Worm (Caenorhabditis elegans) whole organism, L1 larva: Measurements from ENCODE around the gene F46E10.3.
A peak's percentile ranks its signal among the peaks of the same experiment; 100 is the strongest.

ENCODE experiments used
- C16A3.4 ChIP-seq: fragments of 150-350 bp; optimal IDR thresholded peaks from 2 replicates; lab custom pipeline; 2014; ENCODE audit warnings: missing biosample characterization, missing genetic modification characterization
- F16B12.6 ChIP-seq: fragments of 150-350 bp; optimal IDR thresholded peaks from 2 replicates; lab custom pipeline; 2014; ENCODE audit warnings: missing biosample characterization, missing genetic modification characterization
- aha-1 ChIP-seq: fragments of 150-350 bp; optimal IDR thresholded peaks from 2 replicates; lab custom pipeline; 2014; ENCODE audit warnings: missing biosample characterization, missing genetic modification characterization
- aly-2 ChIP-seq: fragments of 150-350 bp; optimal IDR thresholded peaks from 2 replicates; lab custom pipeline; 2014; ENCODE audit warnings: missing biosample characterization, missing genetic modification characterization
- blmp-1 ChIP-seq: fragments of 150-350 bp; optimal IDR thresholded peaks from 2 replicates; lab custom pipeline; 2014; ENCODE audit warnings: missing biosample characterization, missing genetic modification characterization
- ceh-82 ChIP-seq, 3 experiments: fragments of 150-350 bp in 1 of 3; sonication (generic microtip) in 2 of 3; optimal IDR thresholded peaks; 2 replicates each; lab custom pipeline; 2014 to 2017; ENCODE audit warnings: missing biosample characterization in 3 of 3, missing genetic modification characterization in 3 of 3
- dpl-1 ChIP-seq, 3 experiments: fragments of 150-350 bp in 2 of 3; sonication (generic microtip) in 1 of 3; optimal IDR thresholded peaks; 2 replicates each; lab custom pipeline; 2014 to 2017; ENCODE audit warnings: missing biosample characterization in 3 of 3, missing genetic modification characterization in 3 of 3, missing genetic modification reagents in 3 of 3
- egl-13 ChIP-seq: sonication (generic microtip); optimal IDR thresholded peaks from 2 replicates; lab custom pipeline; 2016; ENCODE audit warnings: missing genotype, missing genetic modification reagents, missing genetic modification characterization, missing compliant biosample characterization
- elt-2 ChIP-seq: sonication (generic microtip); optimal IDR thresholded peaks from 2 replicates; lab custom pipeline; 2016; ENCODE audit warnings: missing genetic modification characterization, mild to moderate bottlenecking, inconsistent platforms, missing compliant biosample characterization, missing genetic modification reagents
- elt-3 ChIP-seq, 6 experiments: fragments of 150-350 bp in 1 of 6; sonication (generic microtip); optimal IDR thresholded peaks; 2 replicates each; lab custom pipeline; 2017 to 2018; ENCODE audit warnings: missing biosample characterization in 6 of 6, missing genetic modification characterization in 6 of 6, inconsistent platforms in 1 of 6
- ets-5 ChIP-seq: fragments of 200-800 bp; sonication (Bioruptor generic); IDR thresholded peaks from 2 replicates; pipeline ENCODE4 v1.3.6; 2022; ENCODE audit warnings: missing genetic modification characterization, missing compliant biosample characterization
- fkh-10 ChIP-seq: sonication (generic microtip); optimal IDR thresholded peaks from 2 replicates; lab custom pipeline; 2017; ENCODE audit warnings: missing biosample characterization, missing genetic modification reagents, missing genetic modification characterization
- fkh-4 ChIP-seq: sonication (generic microtip); optimal IDR thresholded peaks from 2 replicates; lab custom pipeline; 2016; ENCODE audit warnings: missing compliant biosample characterization, missing genetic modification characterization, borderline replicate concordance
- fkh-8 ChIP-seq: sonication (generic microtip); optimal IDR thresholded peaks from 2 replicates; lab custom pipeline; 2016; ENCODE audit warnings: mild to moderate bottlenecking, missing genetic modification characterization, missing compliant biosample characterization
- fos-1 ChIP-seq: fragments of 150-350 bp; optimal IDR thresholded peaks from 2 replicates; lab custom pipeline; 2014; ENCODE audit warnings: missing biosample characterization, missing genetic modification characterization
- grh-1 ChIP-seq: fragments of 200-800 bp; sonication (Bioruptor generic); IDR thresholded peaks from 2 replicates; pipeline ENCODE4 v1.3.6; 2022; ENCODE audit warnings: missing genetic modification reagents, missing genetic modification characterization, missing compliant biosample characterization
- hpl-2 ChIP-seq: fragments of 150-350 bp; optimal IDR thresholded peaks from 2 replicates; lab custom pipeline; 2014; ENCODE audit warnings: missing biosample characterization, missing genetic modification reagents, missing genetic modification characterization
- jun-1 ChIP-seq: fragments of 150-350 bp; optimal IDR thresholded peaks from 2 replicates; lab custom pipeline; 2014; ENCODE audit warnings: missing biosample characterization, missing genetic modification reagents, missing genetic modification characterization
- lin-15B ChIP-seq: fragments of 150-350 bp; sonication (generic microtip); optimal IDR thresholded peaks from 3 replicates; lab custom pipeline; 2014; ENCODE audit warnings: missing biosample characterization, missing genetic modification characterization
- lin-35 ChIP-seq, 2 experiments: fragments of 150-350 bp; optimal IDR thresholded peaks; 2 replicates each; lab custom pipeline; 2014; ENCODE audit warnings: missing biosample characterization in 2 of 2, missing genetic modification characterization in 2 of 2, missing genetic modification reagents in 2 of 2
- lsy-2 ChIP-seq, 2 experiments: fragments of 150-350 bp; optimal IDR thresholded peaks; 2 replicates each; lab custom pipeline; 2014; ENCODE audit warnings: missing biosample characterization in 2 of 2, missing genetic modification characterization in 2 of 2
- mep-1 ChIP-seq: fragments of 150-350 bp; optimal IDR thresholded peaks from 2 replicates; lab custom pipeline; 2014; ENCODE audit warnings: missing biosample characterization, missing genetic modification characterization
- nhr-11 ChIP-seq: fragments of 150-350 bp; optimal IDR thresholded peaks from 2 replicates; lab custom pipeline; 2014; ENCODE audit warnings: missing biosample characterization, missing genetic modification characterization
- nhr-20 ChIP-seq: sonication (generic microtip); optimal IDR thresholded peaks from 2 replicates; lab custom pipeline; 2016; ENCODE audit warnings: mild to moderate bottlenecking, missing genetic modification characterization, missing compliant biosample characterization
- nhr-237 ChIP-seq: fragments of 150-350 bp; optimal IDR thresholded peaks from 2 replicates; lab custom pipeline; 2014; ENCODE audit warnings: missing biosample characterization, missing genetic modification characterization
- nhr-76 ChIP-seq: sonication (generic microtip); optimal IDR thresholded peaks from 2 replicates; lab custom pipeline; 2017; ENCODE audit warnings: missing biosample characterization, missing genetic modification characterization
- nhr-77 ChIP-seq: fragments of 150-350 bp; optimal IDR thresholded peaks from 2 replicates; lab custom pipeline; 2014; ENCODE audit warnings: missing biosample characterization, missing genetic modification characterization
- nhr-84 ChIP-seq: sonication (generic microtip); optimal IDR thresholded peaks from 2 replicates; lab custom pipeline; 2017; ENCODE audit warnings: missing biosample characterization, missing genetic modification characterization
- nhr-85 ChIP-seq: sonication (generic microtip); peaks from one replicate; lab custom pipeline; 2016; ENCODE audit warnings: missing genetic modification characterization, inconsistent platforms, missing compliant biosample characterization
- pqm-1 ChIP-seq: sonication (generic microtip); optimal IDR thresholded peaks from 3 replicates; lab custom pipeline; 2017; ENCODE audit warnings: missing biosample characterization, missing genetic modification characterization
- skn-1 ChIP-seq: fragments of 150-350 bp; optimal IDR thresholded peaks from 2 replicates; lab custom pipeline; 2014; ENCODE audit warnings: missing biosample characterization, missing genetic modification characterization
- snu-23 ChIP-seq: sonication (generic microtip); optimal IDR thresholded peaks from 2 replicates; lab custom pipeline; 2016; ENCODE audit warnings: missing genetic modification characterization, missing compliant biosample characterization
- sox-4 ChIP-seq: sonication (generic microtip); optimal IDR thresholded peaks from 2 replicates; lab custom pipeline; 2016; ENCODE audit warnings: missing genetic modification characterization, missing compliant biosample characterization
- sptf-1 ChIP-seq: fragments of 150-350 bp; optimal IDR thresholded peaks from 2 replicates; lab custom pipeline; 2014; ENCODE audit warnings: missing biosample characterization, missing genetic modification characterization
- swsn-7 ChIP-seq: sonication (generic microtip); optimal IDR thresholded peaks from 2 replicates; lab custom pipeline; 2016; ENCODE audit warnings: missing genetic modification characterization, missing compliant biosample characterization
- tbx-2 ChIP-seq: sonication (generic microtip); optimal IDR thresholded peaks from 2 replicates; lab custom pipeline; 2016; ENCODE audit warnings: missing genetic modification characterization, missing compliant biosample characterization
- tlp-1 ChIP-seq: fragments of 150-350 bp; optimal IDR thresholded peaks from 2 replicates; lab custom pipeline; 2014; ENCODE audit warnings: missing biosample characterization, missing genetic modification characterization
- unc-130 ChIP-seq: fragments of 150-350 bp; optimal IDR thresholded peaks from 2 replicates; lab custom pipeline; 2017; ENCODE audit warnings: missing biosample characterization, missing genetic modification characterization, inconsistent platforms
- unc-86 ChIP-seq: sonication (generic microtip); optimal IDR thresholded peaks from 2 replicates; lab custom pipeline; 2016; ENCODE audit warnings: missing genetic modification characterization, missing compliant biosample characterization
- unc-98 ChIP-seq: fragments of 200-800 bp; sonication (Bioruptor generic); IDR thresholded peaks from 2 replicates; pipeline ENCODE4 v1.3.6; 2022; ENCODE audit warnings: missing genetic modification characterization, missing compliant biosample characterization
- vab-15 ChIP-seq: sonication (generic microtip); optimal IDR thresholded peaks from 2 replicates; lab custom pipeline; 2017; ENCODE audit warnings: missing genotype, mild to moderate bottlenecking, missing genetic modification characterization, missing compliant biosample characterization
- zip-4 ChIP-seq: fragments of 200-800 bp; sonication (Bioruptor generic); optimal IDR thresholded peaks from 2 replicates; lab custom pipeline; 2018; ENCODE audit warnings: mild to moderate bottlenecking, missing genetic modification characterization, moderate library complexity, missing compliant biosample characterization
- ztf-11 ChIP-seq, 2 experiments: sonication (generic microtip); optimal IDR thresholded peaks; 2 replicates each; lab custom pipeline; 2016 to 2017; ENCODE audit warnings: missing genetic modification characterization in 2 of 2, missing biosample characterization in 1 of 2, missing compliant biosample characterization in 1 of 2

Gene F46E10.3

DNA sequence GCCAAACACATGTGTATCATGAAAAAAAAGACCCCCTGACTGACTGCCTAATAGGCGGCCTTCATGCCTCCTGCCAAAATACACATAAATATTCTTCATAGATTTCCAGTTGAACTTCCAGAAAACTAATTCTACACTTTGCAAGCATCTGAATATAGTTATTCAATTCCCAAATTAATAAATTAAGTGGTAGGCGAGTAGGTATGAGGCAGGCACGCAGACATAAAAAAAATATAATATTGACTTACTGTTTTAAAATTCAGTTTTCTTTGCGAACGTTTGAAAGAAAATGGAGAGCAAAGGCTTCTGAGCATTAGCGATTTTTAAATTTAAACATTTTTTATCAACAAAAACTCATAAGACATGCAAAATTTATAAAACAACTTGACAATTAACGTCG, 30.2 kb upstream of the F46E10.3 start:
- no peak for TF ChIP-seq fos-1 (tag; lab: Kevin White, UChicago)
- TF ChIP-seq unc-86 (tag; lab: Kevin White, UChicago): no peak
- no peak for TF ChIP-seq ets-5
- no peak for TF ChIP-seq nhr-84 (tag; lab: Kevin White, UChicago)
- no peak for TF ChIP-seq nhr-237 (tag; lab: Kevin White, UChicago)
- peak; percentile 46 for TF ChIP-seq elt-2
- TF ChIP-seq nhr-20 (tag; lab: Kevin White, UChicago): no peak

- TF ChIP-seq jun-1 (tag; lab: Kevin White, UChicago): peak; percentile 39
- no peak for TF ChIP-seq aly-2 (tag; lab: Kevin White, UChicago)
- TF ChIP-seq vab-15 (tag; lab: Kevin White, UChicago): no peak
- no peak for TF ChIP-seq skn-1 (tag; lab: Kevin White, UChicago)
- peak in 1 of 2 experiments; percentile 47 for TF ChIP-seq lin-35 (GFP tag; optimal IDR thresholded peaks at IDR 0.05; lab: Kevin White, UChicago)
- TF ChIP-seq F16B12.6: no peak
- TF ChIP-seq nhr-20 (tag; lab: Kevin White, UChicago): peak; percentile 5
- peak; percentile 81 for TF ChIP-seq pqm-1 (tag; lab: Kevin White, UChicago)
- peak; percentile 87 for TF ChIP-seq elt-2
These were observed 29.2 kb upstream of the F46E10.3 start, which contains the start of gene lec-10 for ce11 chrV:6488849-6489248. TSS of gene lec-10 (minus strand) at chrV:6489120.

DNA sequence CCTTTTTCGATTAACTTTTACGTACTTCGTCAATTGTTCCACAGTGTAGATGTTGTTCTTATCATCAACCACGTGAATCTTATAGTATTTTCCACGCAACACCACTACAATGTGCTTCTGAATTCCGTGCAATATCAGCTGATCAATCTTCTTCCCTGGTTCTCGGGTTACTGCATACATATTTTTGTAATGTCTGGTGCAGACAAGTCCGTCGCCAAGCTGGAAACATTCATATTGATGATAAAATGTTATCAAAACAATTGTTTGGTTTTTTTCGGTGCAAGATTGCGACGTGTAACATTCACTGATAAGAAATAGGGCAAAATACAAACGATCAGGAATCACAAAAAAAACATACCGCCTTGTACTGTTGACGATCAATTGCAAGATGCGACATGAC, 25.6 kb upstream of the F46E10.3 start:
- TF ChIP-seq elt-3 (tag; optimal IDR thresholded peaks at IDR 0.05; lab: Kevin White, UChicago) (no peak), aly-2 (tag; lab: Kevin White, UChicago) (no peak), elt-2 (peak; percentile 67), lin-35 (GFP tag; optimal IDR thresholded peaks at IDR 0.05; lab: Kevin White, UChicago) (peak in 1 of 2 experiments; percentile 8), vab-15 (tag; lab: Kevin White, UChicago) (no peak), unc-130 (no peak), lsy-2 (tag; optimal IDR thresholded peaks at IDR 0.05; lab: Kevin White, UChicago) (no peak), nhr-11 (tag; lab: Kevin White, UChicago) (no peak), snu-23 (GFP tag; lab: Kevin White, UChicago) (no peak)

ce11 chrV:6493821-6494220, 24.3 kb upstream of the F46E10.3 start, which contains the start of gene cpt-6:
TSS of gene cpt-6 (minus strand) at chrV:6493921.
- TF ChIP-seq nhr-85 (tag; lab: Kevin White, UChicago) (peak; percentile 65), tlp-1 (tag; lab: Kevin White, UChicago) (no peak), nhr-77 (tag; lab: Kevin White, UChicago) (no peak), zip-4 (no peak)

- no peak for TF ChIP-seq dpl-1 (GFP tag; optimal IDR thresholded peaks at IDR 0.05; lab: Kevin White, UChicago)
- no peak for TF ChIP-seq fkh-4 (tag; lab: Kevin White, UChicago)
- TF ChIP-seq sox-4 (tag; lab: Kevin White, UChicago): no peak
- peak; percentile 94 for TF ChIP-seq blmp-1 (tag; lab: Kevin White, UChicago)
- TF ChIP-seq swsn-7 (tag; lab: Kevin White, UChicago): no peak
- TF ChIP-seq unc-98 (GFP tag; lab: Robert Waterston, UW): no peak
- TF ChIP-seq nhr-76 (tag; lab: Kevin White, UChicago): no peak
- TF ChIP-seq mep-1: no peak
These were observed 22.7 kb upstream of the F46E10.3 start for ce11 chrV:6495353-6495752.

DNA sequence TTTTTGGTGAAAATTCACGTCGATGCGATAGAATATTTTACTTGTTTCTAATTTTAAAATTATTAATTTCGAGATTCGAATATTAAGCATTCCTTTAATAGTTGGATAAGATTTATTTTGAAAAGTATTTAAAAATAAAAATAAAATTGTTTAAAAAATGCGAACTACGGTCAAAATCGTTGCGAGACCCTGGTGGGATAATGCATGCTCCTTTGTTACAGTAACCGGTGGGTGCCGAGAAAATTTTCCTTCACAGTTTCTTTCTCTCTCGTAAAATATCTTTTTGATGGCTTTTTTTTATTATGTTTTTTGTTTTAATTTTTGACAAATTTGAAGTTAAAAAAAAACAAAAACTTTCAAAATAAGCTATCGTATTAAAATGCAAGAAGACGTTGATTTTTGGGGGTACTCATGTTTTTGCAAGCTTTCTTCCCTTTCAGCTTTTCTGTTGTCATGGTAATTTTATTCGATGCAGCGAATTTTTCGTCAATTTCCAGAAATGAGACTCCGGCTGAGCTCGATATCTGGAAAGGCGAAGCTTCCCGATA, 21.4 kb upstream of the F46E10.3 start, which contains the start of gene dgtr-1:
Gene dgtr-1 (plus strand): TSS at position 498 of the 548 bp plus-strand sequence.
- TF ChIP-seq lin-15B (tag; lab: Kevin White, UChicago): no peak
- TF ChIP-seq aha-1 (tag; lab: Kevin White, UChicago): no peak
- no peak for TF ChIP-seq ztf-11 (tag; optimal IDR thresholded peaks at IDR 0.05; lab: Kevin White, UChicago)
- no peak for TF ChIP-seq egl-13 (tag; lab: Kevin White, UChicago)
- TF ChIP-seq nhr-84 (tag; lab: Kevin White, UChicago): no peak
- TF ChIP-seq ceh-82 (tag; optimal IDR thresholded peaks at IDR 0.05; lab: Kevin White, UChicago): no peak
- no peak for TF ChIP-seq elt-3 (tag; optimal IDR thresholded peaks at IDR 0.05; lab: Kevin White, UChicago)
- TF ChIP-seq fkh-10 (GFP tag; lab: Kevin White, UChicago): no peak
- no peak for TF ChIP-seq C16A3.4 (tag; lab: Kevin White, UChicago)
- no peak for TF ChIP-seq grh-1 (GFP tag; lab: Robert Waterston, UW)
- no peak for TF ChIP-seq hpl-2 (GFP tag; lab: Kevin White, UChicago)
- TF ChIP-seq zip-4: no peak
- TF ChIP-seq sptf-1 (tag; lab: Kevin White, UChicago): no peak
- no peak for TF ChIP-seq fkh-8 (tag; lab: Kevin White, UChicago)
- no peak for TF ChIP-seq dpl-1 (GFP tag; optimal IDR thresholded peaks at IDR 0.05; lab: Kevin White, UChicago)
- no peak for TF ChIP-seq nhr-11 (tag; lab: Kevin White, UChicago)
- no peak for TF ChIP-seq tbx-2 (tag; lab: Kevin White, UChicago)
- TF ChIP-seq, all 84 proteins: peak for 0
